Worm (Caenorhabditis elegans) whole organism, midembryonic: Measurements from ENCODE around the gene clec-122.

Experiments
- T22C8.4 ChIP-seq: fragments of 200-800 bp; sonication (Bioruptor generic); IDR thresholded peaks from 2 replicates; pipeline ENCODE4 v1.3.6; 2022; ENCODE audit warnings: missing genetic modification characterization, missing compliant biosample characterization
- flt-1 ChIP-seq: fragments of 200-800 bp; sonication (Bioruptor generic); IDR thresholded peaks from 2 replicates; pipeline ENCODE4 v1.3.6; 2022; ENCODE audit warnings: missing genetic modification characterization, missing compliant biosample characterization
- tab-1 ChIP-seq: fragments of 200-800 bp; sonication (Bioruptor generic); IDR thresholded peaks from 2 replicates; pipeline ENCODE4 v1.3.6; 2022; ENCODE audit warnings: missing genetic modification characterization, missing compliant biosample characterization
- ztf-23 ChIP-seq: fragments of 200-800 bp; sonication (Bioruptor generic); IDR thresholded peaks from 2 replicates; pipeline ENCODE4 v1.3.6; 2022; ENCODE audit warnings: missing genetic modification reagents, missing genetic modification characterization, missing compliant biosample characterization

DNA sequence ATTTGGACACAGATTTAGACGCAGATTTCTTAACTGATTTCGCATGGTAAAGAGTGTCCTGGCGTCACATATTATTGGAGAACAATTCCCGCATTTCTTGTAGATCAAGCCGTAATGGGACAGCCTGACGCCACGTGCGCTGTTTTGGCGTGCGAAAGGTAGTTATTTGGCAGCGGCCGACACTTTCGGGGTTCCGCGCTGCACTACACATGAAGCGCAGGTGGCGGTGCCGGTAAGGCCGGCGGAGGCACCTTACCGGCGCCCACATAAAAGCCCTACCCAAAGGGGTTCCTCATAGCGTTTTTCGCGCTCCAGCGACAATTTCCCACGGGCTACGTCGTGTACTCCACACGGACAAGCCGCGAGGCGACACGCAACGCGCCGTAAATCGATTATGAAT lies 4.2 kb downstream of the clec-122 start:
- TF ChIP-seq tab-1 (no peak), T22C8.4 (GFP tag; lab: Robert Waterston, UW) (no peak), flt-1 (GFP tag; lab: Robert Waterston, UW) (no peak), ztf-23 (no peak)
